Fruit fly (Drosophila melanogaster): ENCODE results near the gene CG11585.

dm6 chrX:14184062-14184611 lies 5.2 kb upstream of the CG11585 start, which contains the start of gene CG32603:
- no peak for TF ChIP-seq CG8119 (GFP tag; IDR thresholded peaks at IDR 0.05)
- TF ChIP-seq achi (GFP tag; optimal IDR thresholded peaks at IDR 0.05): no peak
- no peak for TF ChIP-seq Blimp-1 (GFP tag; optimal IDR thresholded peaks at IDR 0.05)
- no peak for TF ChIP-seq Sox15 (GFP tag; optimal IDR thresholded peaks at IDR 0.05)
- no peak for TF ChIP-seq CG10631 (GFP tag; optimal IDR thresholded peaks at IDR 0.05)
- TF ChIP-seq CG16779 (tag; optimal IDR thresholded peaks at IDR 0.05): no peak
- no peak for TF ChIP-seq Eip93F (GFP tag; optimal IDR thresholded peaks at IDR 0.05)
- no peak for TF ChIP-seq CG11762 (GFP tag; optimal IDR thresholded peaks at IDR 0.05; ENCODE audit: insufficient read depth)
- no peak for TF ChIP-seq Hr39 (GFP tag; optimal IDR thresholded peaks at IDR 0.05)
- no peak for TF ChIP-seq eg (GFP tag; IDR thresholded peaks at IDR 0.05)
- TF ChIP-seq Hr38 (GFP tag; optimal IDR thresholded peaks at IDR 0.05): no peak
- no peak for TF ChIP-seq Ets96B (tag; optimal IDR thresholded peaks at IDR 0.05)
